Worm (Caenorhabditis elegans) whole organism, L2 larva: Measurements from ENCODE around the gene nhr-150.

Source experiments
- F13H6.1 ChIP-seq: sonication (generic microtip); optimal IDR thresholded peaks from 2 replicates; lab custom pipeline; 2016; ENCODE audit warnings: missing genetic modification characterization, missing compliant biosample characterization
- R02D3.7 ChIP-seq: fragments of 150-350 bp; optimal IDR thresholded peaks from 2 replicates; lab custom pipeline; 2014; ENCODE audit warnings: missing biosample characterization, missing genetic modification characterization
- crh-2 ChIP-seq: sonication (generic microtip); optimal IDR thresholded peaks from 2 replicates; lab custom pipeline; 2017; ENCODE audit warnings: missing biosample characterization, missing genetic modification characterization
- elt-1 ChIP-seq: fragments of 150-350 bp; optimal IDR thresholded peaks from 2 replicates; lab custom pipeline; 2014; ENCODE audit warnings: missing biosample characterization, missing genetic modification characterization
- lin-13 ChIP-seq: fragments of 150-350 bp; optimal IDR thresholded peaks from 2 replicates; lab custom pipeline; 2014; ENCODE audit warnings: missing biosample characterization, missing genetic modification reagents, missing genetic modification characterization
- lin-39 ChIP-seq: fragments of 150-350 bp; optimal IDR thresholded peaks from 2 replicates; lab custom pipeline; 2014; ENCODE audit warnings: missing biosample characterization, missing genetic modification reagents, missing genetic modification characterization
- mbf-1 ChIP-seq: sonication (generic microtip); optimal IDR thresholded peaks from 2 replicates; lab custom pipeline; 2017; ENCODE audit warnings: missing biosample characterization, missing genetic modification characterization
- nhr-12 ChIP-seq: fragments of 150-350 bp; optimal IDR thresholded peaks from 2 replicates; lab custom pipeline; 2014; ENCODE audit warnings: missing biosample characterization, missing genetic modification characterization
- nhr-129 ChIP-seq: fragments of 150-350 bp; optimal IDR thresholded peaks from 2 replicates; lab custom pipeline; 2014; ENCODE audit warnings: missing biosample characterization, missing genetic modification characterization
- nhr-77 ChIP-seq: fragments of 150-350 bp; optimal IDR thresholded peaks from 2 replicates; lab custom pipeline; 2014; ENCODE audit warnings: missing biosample characterization, missing genetic modification characterization
- unc-39 ChIP-seq: fragments of 150-350 bp; optimal IDR thresholded peaks from 2 replicates; lab custom pipeline; 2014; ENCODE audit warnings: missing biosample characterization, missing genetic modification characterization
- unc-62 ChIP-seq: fragments of 150-350 bp; optimal IDR thresholded peaks from 2 replicates; lab custom pipeline; 2014; ENCODE audit warnings: missing biosample characterization, missing genetic modification reagents, missing genetic modification characterization

- no peak for TF ChIP-seq unc-62 (GFP tag; lab: Kevin White, UChicago)
- no peak for TF ChIP-seq nhr-12
- TF ChIP-seq F13H6.1 (tag; lab: Kevin White, UChicago) = no peak
- TF ChIP-seq unc-39 (tag; lab: Kevin White, UChicago) = no peak
- TF ChIP-seq nhr-129 (tag; lab: Kevin White, UChicago) = no peak
- no peak for TF ChIP-seq elt-1
- TF ChIP-seq R02D3.7 (tag; lab: Kevin White, UChicago) = no peak
- TF ChIP-seq nhr-77 (tag; lab: Kevin White, UChicago) = no peak
- TF ChIP-seq crh-2 = no peak
- TF ChIP-seq lin-39 = no peak
- TF ChIP-seq lin-13 (GFP tag; lab: Kevin White, UChicago) = no peak
- TF ChIP-seq mbf-1 (tag; lab: Kevin White, UChicago) = no peak
Measured at ce11 chrV:15444615-15445014, 36.6 kb downstream of the nhr-150 start, which contains the start of gene T26H5.9.
